Fruit fly (Drosophila melanogaster) whole organism, embryonic: ENCODE data around the gene Glys.

Source experiments
- Ada2b ChIP-seq: fragments of 200-800 bp; sonication (Bioruptor generic); IDR thresholded peaks from 2 replicates; pipeline ENCODE4 v1.3.6; 2022; ENCODE audit warnings: missing biosample characterization, missing genetic modification characterization
- BEAF-32 ChIP-seq: fragments of 200-800 bp; sonication (Bioruptor generic); optimal IDR thresholded peaks from 3 replicates; lab custom pipeline; 2017; ENCODE audit warnings: missing biosample characterization, missing genetic modification characterization, mild to moderate bottlenecking, moderate library complexity, missing genetic modification reagents
- CG10147 ChIP-seq: fragments of 200-800 bp; sonication (Bioruptor generic); optimal IDR thresholded peaks from 2 replicates; lab custom pipeline; 2019; ENCODE audit warnings: missing biosample characterization, mild to moderate bottlenecking, missing genetic modification characterization, moderate library complexity
- CG1024 ChIP-seq: fragments of 200-800 bp; sonication (Bioruptor generic); IDR thresholded peaks from 2 replicates; pipeline ENCODE4 v1.3.6; 2022; ENCODE audit warnings: missing biosample characterization, missing genetic modification characterization
- CG10267 ChIP-seq: fragments of 200-800 bp; sonication (Bioruptor generic); optimal IDR thresholded peaks from 2 replicates; lab custom pipeline; 2018; ENCODE audit warnings: missing biosample characterization, mild to moderate bottlenecking, missing genetic modification characterization, moderate library complexity
- CG10321 ChIP-seq: fragments of 200-800 bp; sonication (Bioruptor generic); IDR thresholded peaks from 2 replicates; pipeline ENCODE4 v1.3.6; 2022; ENCODE audit warnings: missing biosample characterization, missing genetic modification characterization
- CG10431 ChIP-seq: fragments of 200-800 bp; sonication (Bioruptor generic); optimal IDR thresholded peaks from 3 replicates; lab custom pipeline; 2018; ENCODE audit warnings: missing biosample characterization, mild to moderate bottlenecking, missing genetic modification characterization
- CG11093 ChIP-seq: fragments of 200-800 bp; sonication (Bioruptor generic); IDR thresholded peaks from 3 replicates; pipeline ENCODE4 v1.3.6; 2022; ENCODE audit warnings: missing biosample characterization, missing genetic modification characterization
- CG11456 ChIP-seq: fragments of 200-800 bp; sonication (Bioruptor generic); IDR thresholded peaks from 3 replicates; pipeline ENCODE4 v1.3.6; 2022; ENCODE audit warnings: missing biosample characterization, missing genetic modification characterization
- CG12071 ChIP-seq: fragments of 200-800 bp; sonication (Bioruptor generic); optimal IDR thresholded peaks from 3 replicates; lab custom pipeline; 2018; ENCODE audit warnings: missing biosample characterization, mild to moderate bottlenecking, missing genetic modification characterization
- CG14014 ChIP-seq: fragments of 200-800 bp; sonication (Bioruptor generic); IDR thresholded peaks from 2 replicates; pipeline ENCODE4 v1.3.6; 2022; ENCODE audit warnings: missing biosample characterization, missing genetic modification characterization
- CG17328 ChIP-seq: fragments of 200-800 bp; sonication (Bioruptor generic); IDR thresholded peaks from 2 replicates; pipeline ENCODE4 v1.3.6; 2022; ENCODE audit warnings: missing biosample characterization, missing genetic modification characterization
- CG2120 ChIP-seq: fragments of 200-800 bp; sonication (Bioruptor generic); optimal IDR thresholded peaks from 3 replicates; lab custom pipeline; 2016; ENCODE audit warnings: missing biosample characterization, missing genetic modification characterization
- CG2199 ChIP-seq: fragments of 200-800 bp; sonication (Bioruptor generic); IDR thresholded peaks from 3 replicates; pipeline ENCODE4 v1.3.6; 2022; ENCODE audit warnings: missing biosample characterization, missing genetic modification characterization
- CG42726 ChIP-seq: fragments of 200-800 bp; sonication (Bioruptor generic); IDR thresholded peaks from 2 replicates; pipeline ENCODE4 v1.3.6; 2022; ENCODE audit warnings: missing biosample characterization, missing genetic modification characterization; ENCODE audit not compliant: partially characterized antibody
- CG4820 ChIP-seq: fragments of 200-800 bp; sonication (Bioruptor generic); optimal IDR thresholded peaks from 3 replicates; lab custom pipeline; 2016; ENCODE audit warnings: missing biosample characterization, missing genetic modification characterization
- CG6689 ChIP-seq: fragments of 200-800 bp; sonication (Bioruptor generic); IDR thresholded peaks from 2 replicates; pipeline ENCODE4 v1.3.6; 2022; ENCODE audit warnings: missing biosample characterization, missing genetic modification characterization
- CG7271 ChIP-seq: fragments of 200-800 bp; sonication (Bioruptor generic); optimal IDR thresholded peaks from 2 replicates; lab custom pipeline; 2018; ENCODE audit warnings: missing biosample characterization, mild to moderate bottlenecking, missing genetic modification characterization, moderate library complexity
- CG7357 ChIP-seq: fragments of 200-800 bp; sonication (Bioruptor generic); IDR thresholded peaks from 3 replicates; pipeline ENCODE4 v1.3.6; 2022; ENCODE audit warnings: missing biosample characterization, missing genetic modification characterization
- CG7786 ChIP-seq: fragments of 200-800 bp; sonication (Bioruptor generic); optimal IDR thresholded peaks from 2 replicates; lab custom pipeline; 2016; ENCODE audit warnings: missing biosample characterization, missing genetic modification characterization
- CG7928 ChIP-seq: fragments of 200-800 bp; sonication (Bioruptor generic); optimal IDR thresholded peaks from 2 replicates; lab custom pipeline; 2017; ENCODE audit warnings: missing biosample characterization, mild to moderate bottlenecking, missing genetic modification characterization
- CG9437 ChIP-seq: fragments of 200-800 bp; sonication (Bioruptor generic); optimal IDR thresholded peaks from 2 replicates; lab custom pipeline; 2018; ENCODE audit warnings: missing biosample characterization, mild to moderate bottlenecking, missing genetic modification characterization
- CTCF ChIP-seq: fragments of 200-800 bp; sonication (Bioruptor generic); optimal IDR thresholded peaks from 2 replicates; lab custom pipeline; 2017; ENCODE audit warnings: missing biosample characterization, mild to moderate bottlenecking, missing genetic modification characterization, moderate library complexity
- CkIIα-i1 ChIP-seq: fragments of 200-800 bp; sonication (Bioruptor generic); IDR thresholded peaks from 2 replicates; pipeline ENCODE4 v1.3.6; 2022; ENCODE audit warnings: missing biosample characterization, missing genetic modification characterization
- E2f2 ChIP-seq: fragments of 200-800 bp; sonication (Bioruptor generic); IDR thresholded peaks from 2 replicates; pipeline ENCODE4 v1.3.6; 2022; ENCODE audit warnings: missing biosample characterization, missing genetic modification characterization
- Jarid2 ChIP-seq: fragments of 200-800 bp; sonication (Bioruptor generic); optimal IDR thresholded peaks from 3 replicates; lab custom pipeline; 2017; ENCODE audit warnings: mild to moderate bottlenecking, missing biosample characterization, missing genetic modification reagents, missing genetic modification characterization
- MBD-R2 ChIP-seq: fragments of 200-800 bp; sonication (Bioruptor generic); IDR thresholded peaks from 2 replicates; pipeline ENCODE4 v1.3.6; 2022; ENCODE audit warnings: missing biosample characterization, missing genetic modification characterization
- Meics ChIP-seq: fragments of 200-800 bp; sonication (Bioruptor generic); optimal IDR thresholded peaks from 2 replicates; lab custom pipeline; 2017; ENCODE audit warnings: missing biosample characterization, mild to moderate bottlenecking, missing genetic modification characterization
- Rx ChIP-seq: fragments of 200-800 bp; sonication (Bioruptor generic); IDR thresholded peaks from 2 replicates; pipeline ENCODE4 v1.3.6; 2022; ENCODE audit warnings: missing biosample characterization, missing genetic modification characterization
- Ssrp ChIP-seq: fragments of 200-800 bp; sonication (Bioruptor generic); optimal IDR thresholded peaks from 2 replicates; lab custom pipeline; 2018; ENCODE audit warnings: missing biosample characterization, mild to moderate bottlenecking, missing genetic modification characterization, moderate library complexity
- Taf1 ChIP-seq: fragments of 200-800 bp; sonication (Bioruptor generic); IDR thresholded peaks from 2 replicates; pipeline ENCODE4 v1.3.6; 2022; ENCODE audit warnings: missing biosample characterization, missing genetic modification characterization
- amos ChIP-seq: fragments of 200-800 bp; sonication (Bioruptor generic); IDR thresholded peaks from 2 replicates; pipeline ENCODE4 v1.3.6; 2022; ENCODE audit warnings: missing biosample characterization, missing genetic modification characterization; ENCODE audit not compliant: partially characterized antibody
- ato ChIP-seq: fragments of 200-800 bp; sonication (Bioruptor generic); IDR thresholded peaks from 2 replicates; pipeline ENCODE4 v1.3.6; 2022; ENCODE audit warnings: missing biosample characterization, missing genetic modification characterization; ENCODE audit not compliant: partially characterized antibody
- dan ChIP-seq: fragments of 200-800 bp; sonication (Bioruptor generic); IDR thresholded peaks from 2 replicates; pipeline ENCODE4 v1.3.6; 2022; ENCODE audit warnings: missing biosample characterization, missing genetic modification characterization
- dmrt11E ChIP-seq: fragments of 200-800 bp; sonication (Bioruptor generic); optimal IDR thresholded peaks from 3 replicates; lab custom pipeline; 2018; ENCODE audit warnings: missing biosample characterization, mild to moderate bottlenecking, missing genetic modification characterization, moderate library complexity
- gsb ChIP-seq: fragments of 200-800 bp; sonication (Bioruptor generic); IDR thresholded peaks from 2 replicates; pipeline ENCODE4 v1.3.6; 2022; ENCODE audit warnings: missing biosample characterization, missing genetic modification characterization
- gsb-n ChIP-seq: fragments of 200-800 bp; sonication (Bioruptor generic); optimal IDR thresholded peaks from 3 replicates; lab custom pipeline; 2018; ENCODE audit warnings: missing biosample characterization, mild to moderate bottlenecking, missing genetic modification characterization
- jing ChIP-seq: fragments of 200-800 bp; sonication (Bioruptor generic); optimal IDR thresholded peaks from 2 replicates; lab custom pipeline; 2018; ENCODE audit warnings: missing biosample characterization, mild to moderate bottlenecking, missing genetic modification characterization
- kah ChIP-seq: fragments of 200-800 bp; sonication (Bioruptor generic); optimal IDR thresholded peaks from 2 replicates; lab custom pipeline; 2018; ENCODE audit warnings: missing biosample characterization, mild to moderate bottlenecking, missing genetic modification characterization
- ken ChIP-seq: fragments of 200-800 bp; sonication (Bioruptor generic); IDR thresholded peaks from 3 replicates; pipeline ENCODE4 v1.3.6; 2022; ENCODE audit warnings: missing biosample characterization, missing genetic modification characterization
- mam ChIP-seq: fragments of 200-800 bp; sonication (Bioruptor generic); optimal IDR thresholded peaks from 3 replicates; lab custom pipeline; 2016; ENCODE audit warnings: missing biosample characterization, missing genetic modification characterization
- odd ChIP-seq: fragments of 200-800 bp; sonication (Bioruptor generic); optimal IDR thresholded peaks from 2 replicates; lab custom pipeline; 2017; ENCODE audit warnings: missing biosample characterization, mild to moderate bottlenecking, missing genetic modification characterization
- pum ChIP-seq: fragments of 200-800 bp; sonication (Bioruptor generic); optimal IDR thresholded peaks from 2 replicates; lab custom pipeline; 2016; ENCODE audit warnings: missing biosample characterization, missing genetic modification characterization
- sens ChIP-seq: fragments of 200-800 bp; sonication (Bioruptor generic); peaks from one replicate; lab custom pipeline; 2016; ENCODE audit warnings: missing biosample characterization, missing genetic modification characterization
- sim ChIP-seq: fragments of 200-800 bp; sonication (Bioruptor generic); IDR thresholded peaks from 2 replicates; pipeline ENCODE4 v1.3.6; 2022; ENCODE audit warnings: missing biosample characterization, missing genetic modification characterization
- unpg ChIP-seq: fragments of 200-800 bp; sonication (Bioruptor generic); optimal IDR thresholded peaks from 3 replicates; lab custom pipeline; 2018; ENCODE audit warnings: missing biosample characterization, mild to moderate bottlenecking, missing genetic modification characterization, moderate library complexity

Gene Glys

dm6 chr3R:15149772-15150512, 2.6 kb upstream of the Glys start, which contains the start of gene Gyc88E (continued):
- TF ChIP-seq amos (no peak), Meics (GFP tag; lab: Kevin White, UChicago) (peak; percentile 41), CG7928 (GFP tag; lab: Kevin White, UChicago) (no peak), CG10321 (GFP tag; lab: Robert Waterston, UW) (no peak), pum (GFP tag; lab: Kevin White, UChicago) (no peak), E2f2 (GFP tag; lab: Robert Waterston, UW) (no peak), CG11093 (GFP tag; lab: Robert Waterston, UW) (0 out of 3 replicates have a peak, but pooled peaks have one; percentile 30), CG10431 (GFP tag; lab: Kevin White, UChicago) (no peak), Rx (no peak), MBD-R2 (GFP tag; lab: Robert Waterston, UW) (no peak), CG11456 (GFP tag; lab: Robert Waterston, UW) (peak; percentile 67; the same call in 2 of the 3 replicates), CG10267 (tag; lab: Kevin White, UChicago) (no peak), CG2120 (GFP tag; lab: Kevin White, UChicago) (no peak), CG42726 (GFP tag; lab: Robert Waterston, UW) (no peak), CG10147 (GFP tag; lab: Kevin White, UChicago) (no peak), ato (no peak), CG4820 (GFP tag; lab: Kevin White, UChicago) (no peak), sim (no peak), mam (GFP tag; lab: Kevin White, UChicago) (no peak), odd (no peak), CG7357 (peak; percentile 48; the same call in 1 of the 3 replicates), dan (GFP tag; lab: Robert Waterston, UW) (no peak), CG12071 (GFP tag; lab: Kevin White, UChicago) (no peak), CG7786 (GFP tag; lab: Kevin White, UChicago) (no peak), CG7271 (tag; lab: Kevin White, UChicago) (no peak), gsb (GFP tag; lab: Robert Waterston, UW) (peak; percentile 36; the same call in 1 of the 2 replicates), CG17328 (GFP tag; lab: Robert Waterston, UW) (no peak), kah (GFP tag; lab: Kevin White, UChicago) (no peak), CG2199 (GFP tag; lab: Robert Waterston, UW) (no peak), CG9437 (GFP tag; lab: Kevin White, UChicago) (no peak), CTCF (no peak), ken (GFP tag; lab: Robert Waterston, UW) (no peak), Taf1 (GFP tag; lab: Robert Waterston, UW) (peak; percentile 53; the same call in 1 of the 2 replicates), unpg (GFP tag; lab: Kevin White, UChicago) (no peak), dmrt11E (no peak), BEAF-32 (GFP tag; lab: Kevin White, UChicago) (no peak), gsb-n (tag; lab: Kevin White, UChicago) (no peak), Ada2b (GFP tag; lab: Robert Waterston, UW) (no peak; the same call in 1 of the 2 replicates), jing (GFP tag; lab: Kevin White, UChicago) (no peak)

dm6 chr3R:15148562-15148961, 1.2 kb upstream of the Glys start:
- 0 out of 2 replicates have a peak, but pooled peaks have one; percentile 5 for TF ChIP-seq CG1024 (GFP tag; lab: Robert Waterston, UW)
- TF ChIP-seq CG6689 (GFP tag; lab: Robert Waterston, UW): no peak
- no peak for TF ChIP-seq Jarid2
- no peak for TF ChIP-seq CG14014 (GFP tag; lab: Robert Waterston, UW)
- peak; percentile 57 for TF ChIP-seq sens
- TF ChIP-seq Ssrp (tag; lab: Kevin White, UChicago): no peak
- TF ChIP-seq CkIIα-i1 (GFP tag; lab: Robert Waterston, UW): no peak
- peak; percentile 72 for TF ChIP-seq CTCF
